Fruit fly (Drosophila melanogaster) whole organism, embryonic: ENCODE data around the gene Nf1.

Experiments
- Bdp1 ChIP-seq: fragments of 200-800 bp; sonication (Bioruptor generic); optimal IDR thresholded peaks from 3 replicates; lab custom pipeline; 2016; ENCODE audit warnings: missing biosample characterization, missing genetic modification characterization
- CG10565 ChIP-seq: fragments of 200-800 bp; sonication (Bioruptor generic); optimal IDR thresholded peaks from 3 replicates; lab custom pipeline; 2016; ENCODE audit warnings: missing biosample characterization, mild to moderate bottlenecking, missing genetic modification characterization
- CG10654 ChIP-seq: fragments of 200-800 bp; sonication (Bioruptor generic); optimal IDR thresholded peaks from 2 replicates; lab custom pipeline; 2016; ENCODE audit warnings: missing biosample characterization, missing genetic modification characterization
- CG12659 ChIP-seq: fragments of 200-800 bp; sonication (Bioruptor generic); optimal IDR thresholded peaks from 3 replicates; lab custom pipeline; 2017; ENCODE audit warnings: mild to moderate bottlenecking, missing biosample characterization, missing genetic modification reagents, missing genetic modification characterization
- CG13123 ChIP-seq: fragments of 200-800 bp; sonication (Bioruptor generic); optimal IDR thresholded peaks from 2 replicates; lab custom pipeline; 2016; ENCODE audit warnings: missing biosample characterization, missing genetic modification characterization
- CG13775 ChIP-seq: fragments of 200-800 bp; sonication (Bioruptor generic); optimal IDR thresholded peaks from 3 replicates; lab custom pipeline; 2017; ENCODE audit warnings: missing biosample characterization, mild to moderate bottlenecking, missing genetic modification characterization
- CG1603 ChIP-seq: fragments of 200-800 bp; sonication (Bioruptor generic); optimal IDR thresholded peaks from 2 replicates; lab custom pipeline; 2019; ENCODE audit warnings: missing biosample characterization, mild to moderate bottlenecking, missing genetic modification characterization, moderate library complexity
- CG1647 ChIP-seq: fragments of 200-800 bp; sonication (Bioruptor generic); optimal IDR thresholded peaks from 3 replicates; lab custom pipeline; 2016; ENCODE audit warnings: missing biosample characterization, missing genetic modification characterization
- CG16815 ChIP-seq: fragments of 200-800 bp; sonication (Bioruptor generic); optimal IDR thresholded peaks from 3 replicates; lab custom pipeline; 2017; ENCODE audit warnings: missing biosample characterization, mild to moderate bottlenecking, missing genetic modification characterization
- CG17612 ChIP-seq: fragments of 200-800 bp; sonication (Bioruptor generic); IDR thresholded peaks from 2 replicates; pipeline ENCODE4 v1.3.6; 2022; ENCODE audit warnings: missing biosample characterization, missing genetic modification characterization
- CG32772 ChIP-seq: fragments of 200-800 bp; sonication (Bioruptor generic); IDR thresholded peaks from 2 replicates; pipeline ENCODE4 v1.3.6; 2022; ENCODE audit warnings: missing biosample characterization, missing genetic modification characterization
- CG4360 ChIP-seq: fragments of 200-800 bp; sonication (Bioruptor generic); IDR thresholded peaks from 2 replicates; pipeline ENCODE4 v1.3.6; 2022; ENCODE audit warnings: missing biosample characterization, missing genetic modification characterization
- CG6683 ChIP-seq: fragments of 200-800 bp; sonication (Bioruptor generic); optimal IDR thresholded peaks from 2 replicates; lab custom pipeline; 2017; ENCODE audit warnings: missing biosample characterization, mild to moderate bottlenecking, missing genetic modification characterization, missing genetic modification reagents
- CG7372 ChIP-seq: fragments of 200-800 bp; sonication (Bioruptor generic); IDR thresholded peaks from 2 replicates; pipeline ENCODE4 v1.3.6; 2022; ENCODE audit warnings: missing biosample characterization, missing genetic modification characterization
- CG8478 ChIP-seq: fragments of >200 bp; optimal IDR thresholded peaks from 2 replicates; lab custom pipeline; 2018
- CG9215 ChIP-seq: fragments of 200-800 bp; sonication (Bioruptor generic); IDR thresholded peaks from 2 replicates; pipeline ENCODE4 v1.3.6; 2022; ENCODE audit warnings: missing biosample characterization, missing genetic modification characterization
- Dbx ChIP-seq: fragments of 200-800 bp; sonication (Bioruptor generic); IDR thresholded peaks from 3 replicates; pipeline ENCODE4 v1.3.6; 2022; ENCODE audit warnings: missing biosample characterization, missing genetic modification characterization
- E2f1 ChIP-seq: fragments of 200-800 bp; sonication (Bioruptor generic); IDR thresholded peaks from 2 replicates; pipeline ENCODE4 v1.3.6; 2022; ENCODE audit warnings: missing biosample characterization, missing genetic modification characterization
- Fer3 ChIP-seq: fragments of 200-800 bp; sonication (Bioruptor generic); optimal IDR thresholded peaks from 2 replicates; lab custom pipeline; 2018; ENCODE audit warnings: missing biosample characterization, mild to moderate bottlenecking, missing genetic modification characterization, moderate library complexity
- HLHmδ ChIP-seq: fragments of 200-800 bp; sonication (Bioruptor generic); optimal IDR thresholded peaks from 2 replicates; lab custom pipeline; 2018; ENCODE audit warnings: missing biosample characterization, mild to moderate bottlenecking, missing genetic modification characterization, moderate library complexity
- HmgD ChIP-seq: fragments of 200-800 bp; sonication (Bioruptor generic); optimal IDR thresholded peaks from 3 replicates; lab custom pipeline; 2016; ENCODE audit warnings: missing biosample characterization, missing genetic modification characterization
- Oli ChIP-seq: fragments of 200-800 bp; sonication (Bioruptor generic); optimal IDR thresholded peaks from 2 replicates; lab custom pipeline; 2018; ENCODE audit warnings: missing biosample characterization, mild to moderate bottlenecking, missing genetic modification characterization, moderate library complexity
- Rx ChIP-seq: fragments of 200-800 bp; sonication (Bioruptor generic); IDR thresholded peaks from 2 replicates; pipeline ENCODE4 v1.3.6; 2022; ENCODE audit warnings: missing biosample characterization, missing genetic modification characterization
- Six4 ChIP-seq: fragments of 200-800 bp; sonication (Bioruptor generic); optimal IDR thresholded peaks from 2 replicates; lab custom pipeline; 2016; ENCODE audit warnings: missing biosample characterization, missing genetic modification characterization
- Ssrp ChIP-seq: fragments of 200-800 bp; sonication (Bioruptor generic); optimal IDR thresholded peaks from 2 replicates; lab custom pipeline; 2018; ENCODE audit warnings: missing biosample characterization, mild to moderate bottlenecking, missing genetic modification characterization, moderate library complexity
- al ChIP-seq: fragments of 200-800 bp; sonication (Bioruptor generic); IDR thresholded peaks from 2 replicates; pipeline ENCODE4 v1.3.6; 2022; ENCODE audit warnings: missing biosample characterization, missing genetic modification characterization
- ase ChIP-seq: fragments of 200-800 bp; sonication (Bioruptor generic); IDR thresholded peaks from 3 replicates; pipeline ENCODE4 v1.3.6; 2022; ENCODE audit warnings: missing biosample characterization, missing genetic modification characterization
- br ChIP-seq: fragments of >200 bp; optimal IDR thresholded peaks from 2 replicates; lab custom pipeline; 2017
- btn ChIP-seq: fragments of 200-800 bp; sonication (Bioruptor generic); optimal IDR thresholded peaks from 2 replicates; lab custom pipeline; 2016; ENCODE audit warnings: missing biosample characterization, missing genetic modification characterization
- crc ChIP-seq: fragments of 200-800 bp; sonication (Bioruptor generic); optimal IDR thresholded peaks from 2 replicates; lab custom pipeline; 2016; ENCODE audit warnings: missing biosample characterization, missing genetic modification characterization
- croc ChIP-seq: fragments of 200-800 bp; sonication (Bioruptor generic); conservative IDR thresholded peaks from 3 replicates; pipeline ENCODE4 v1.3.6; 2022; ENCODE audit warnings: missing biosample characterization, missing genetic modification characterization
- da ChIP-seq: fragments of 200-800 bp; sonication (Bioruptor generic); optimal IDR thresholded peaks from 2 replicates; lab custom pipeline; 2016; ENCODE audit warnings: missing biosample characterization, missing genetic modification characterization
- dmrt99B ChIP-seq: fragments of 200-800 bp; sonication (Bioruptor generic); optimal IDR thresholded peaks from 2 replicates; lab custom pipeline; 2018; ENCODE audit warnings: missing biosample characterization, mild to moderate bottlenecking, missing genetic modification characterization, moderate library complexity
- fu2 ChIP-seq: fragments of 200-800 bp; sonication (Bioruptor generic); optimal IDR thresholded peaks from 2 replicates; lab custom pipeline; 2016; ENCODE audit warnings: missing biosample characterization, missing genetic modification characterization
- gem ChIP-seq: fragments of 200-800 bp; sonication (Bioruptor generic); optimal IDR thresholded peaks from 2 replicates; lab custom pipeline; 2019; ENCODE audit warnings: missing biosample characterization, mild to moderate bottlenecking, missing genetic modification characterization, moderate library complexity
- gfzf ChIP-seq: fragments of 200-800 bp; sonication (Bioruptor generic); optimal IDR thresholded peaks from 2 replicates; lab custom pipeline; 2016; ENCODE audit warnings: missing biosample characterization, mild to moderate bottlenecking, missing genetic modification characterization, moderate library complexity
- gsb ChIP-seq: fragments of 200-800 bp; sonication (Bioruptor generic); IDR thresholded peaks from 2 replicates; pipeline ENCODE4 v1.3.6; 2022; ENCODE audit warnings: missing biosample characterization, missing genetic modification characterization
- h ChIP-seq: fragments of >200 bp; optimal IDR thresholded peaks from 2 replicates; lab custom pipeline; 2017
- hbn ChIP-seq: fragments of 200-800 bp; sonication (Bioruptor generic); IDR thresholded peaks from 2 replicates; pipeline ENCODE4 v1.3.6; 2022; ENCODE audit warnings: missing biosample characterization, missing genetic modification characterization; ENCODE audit not compliant: partially characterized antibody
- hkb ChIP-seq, 2 experiments: fragments of 200-800 bp in 1 of 2; fragments of >200 bp in 1 of 2; sonication (Bioruptor generic) in 1 of 2; IDR thresholded peaks in 1 of 2; optimal IDR thresholded peaks in 1 of 2; 2 replicates each; pipeline versions ENCODE4 v1.3.6 to Lab custom; 2017 to 2022; ENCODE audit warnings: missing biosample characterization in 1 of 2, missing genetic modification characterization in 1 of 2
- onecut ChIP-seq: fragments of 200-800 bp; sonication (Bioruptor generic); IDR thresholded peaks from 2 replicates; pipeline ENCODE4 v1.3.6; 2022; ENCODE audit warnings: missing biosample characterization, missing genetic modification characterization
- pb ChIP-seq: fragments of 200-800 bp; sonication (Bioruptor generic); optimal IDR thresholded peaks from 3 replicates; lab custom pipeline; 2016; ENCODE audit warnings: missing biosample characterization, missing genetic modification characterization
- phol ChIP-seq: fragments of 200-800 bp; sonication (Bioruptor generic); optimal IDR thresholded peaks from 3 replicates; lab custom pipeline; 2018; ENCODE audit warnings: missing biosample characterization, mild to moderate bottlenecking, missing genetic modification characterization, moderate library complexity
- schlank ChIP-seq: fragments of 200-800 bp; sonication (Bioruptor generic); optimal IDR thresholded peaks from 2 replicates; lab custom pipeline; 2018; ENCODE audit warnings: missing biosample characterization, mild to moderate bottlenecking, missing genetic modification characterization

Nf1 gene

DNA sequence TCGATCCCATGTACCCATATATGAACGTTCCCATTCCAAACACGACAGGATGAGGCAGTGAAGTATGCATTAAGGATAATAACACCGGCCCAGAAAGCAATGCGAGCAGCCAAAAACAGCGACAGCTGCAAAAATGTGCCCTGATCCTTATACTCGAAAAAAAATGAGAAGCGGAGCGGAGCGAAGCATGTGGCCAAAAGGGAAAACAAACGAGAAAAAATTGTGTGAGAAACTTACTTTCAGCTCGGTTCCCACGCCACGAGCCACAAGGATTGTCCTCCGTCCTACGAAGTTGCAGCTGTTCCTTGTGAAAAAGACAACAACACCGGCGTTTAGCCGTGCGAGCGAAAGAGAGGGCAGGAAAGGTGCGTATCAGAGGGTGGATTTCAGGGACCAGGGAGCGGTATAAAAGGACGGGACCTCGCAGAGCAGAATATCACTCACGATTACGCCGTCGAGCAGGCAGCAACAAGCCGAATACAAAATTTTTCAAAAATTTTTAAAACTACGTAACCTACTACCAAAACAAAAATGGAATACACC, 57.1 kb downstream of the Nf1 start (continued):
- TF ChIP-seq Oli = no peak
- TF ChIP-seq al = no peak
- TF ChIP-seq btn (GFP tag; lab: Kevin White, UChicago) = no peak
- no peak for TF ChIP-seq Six4 (GFP tag; lab: Kevin White, UChicago)
- no peak for TF ChIP-seq CG12659 (GFP tag; lab: Kevin White, UChicago)
- no peak for TF ChIP-seq fu2
- TF ChIP-seq onecut (GFP tag; lab: Robert Waterston, UW) = no peak
- no peak for TF ChIP-seq h (lab: Kevin White, UChicago)
- peak; percentile 96 for TF ChIP-seq CG4360
- TF ChIP-seq CG7372 = no peak
- no peak for TF ChIP-seq hbn
- TF ChIP-seq CG13775 (GFP tag; lab: Kevin White, UChicago) = no peak
- TF ChIP-seq HmgD = no peak
- TF ChIP-seq pb (GFP tag; lab: Kevin White, UChicago) = no peak
- TF ChIP-seq Ssrp (tag; lab: Kevin White, UChicago) = no peak
- TF ChIP-seq CG32772 (GFP tag; lab: Robert Waterston, UW) = no peak
- no peak for TF ChIP-seq schlank (tag; lab: Kevin White, UChicago)
- TF ChIP-seq gfzf (GFP tag; lab: Kevin White, UChicago) = no peak
- TF ChIP-seq CG17612 (GFP tag; lab: Robert Waterston, UW) = no peak
- TF ChIP-seq CG10565 = no peak
- no peak for TF ChIP-seq E2f1
- no peak for TF ChIP-seq CG6683 (GFP tag; lab: Kevin White, UChicago)
- no peak for TF ChIP-seq CG1647 (GFP tag; lab: Kevin White, UChicago)
- no peak for TF ChIP-seq phol (tag; lab: Kevin White, UChicago)
- TF ChIP-seq CG13123 (GFP tag; lab: Kevin White, UChicago) = no peak
- no peak for TF ChIP-seq crc (GFP tag; lab: Kevin White, UChicago)
- no peak for TF ChIP-seq gsb (GFP tag; lab: Robert Waterston, UW)
- no peak for TF ChIP-seq Fer3
- no peak for TF ChIP-seq CG1603 (tag; lab: Kevin White, UChicago)
- TF ChIP-seq da = peak; percentile 91
- no peak for TF ChIP-seq CG9215 (GFP tag; lab: Robert Waterston, UW)
- no peak for TF ChIP-seq dmrt99B (tag; lab: Kevin White, UChicago)
- no peak for TF ChIP-seq croc
- peak; percentile 74 for TF ChIP-seq HLHmδ
- TF ChIP-seq ase (GFP tag; lab: Robert Waterston, UW) = peak; percentile 74
- TF ChIP-seq CG10654 = no peak
- TF ChIP-seq br = no peak
- no peak for TF ChIP-seq Rx (GFP tag; lab: Robert Waterston, UW)
- TF ChIP-seq gem (tag; lab: Kevin White, UChicago) = no peak
- TF ChIP-seq CG16815 (GFP tag; lab: Kevin White, UChicago) = no peak
- no peak for TF ChIP-seq Bdp1 (GFP tag; lab: Kevin White, UChicago)
- TF ChIP-seq CG8478 (lab: Kevin White, UChicago) = no peak
- no peak for TF ChIP-seq Dbx (GFP tag; lab: Robert Waterston, UW)
- no peak for TF ChIP-seq hkb (optimal IDR thresholded peaks at IDR 0.05; lab: Kevin White, UChicago)
- TF ChIP-seq hkb (GFP tag; IDR thresholded peaks at IDR 0.05; lab: Robert Waterston, UW) = no peak
